Worm (Caenorhabditis elegans) whole organism, L4 larva: Measurements from ENCODE around the gene spc-1.
A peak's percentile ranks its signal among the peaks of the same experiment; 100 is the strongest.

Source experiments
- F37D6.2 ChIP-seq: sonication (generic microtip); optimal IDR thresholded peaks from 2 replicates; lab custom pipeline; 2016; ENCODE audit warnings: mild to moderate bottlenecking, missing genetic modification characterization, missing compliant biosample characterization
- F44E2.7 ChIP-seq: fragments of 200-800 bp; sonication (Bioruptor generic); IDR thresholded peaks from 2 replicates; pipeline ENCODE4 v2.1.2; 2022; ENCODE audit warnings: missing genetic modification characterization, missing compliant biosample characterization
- R02D3.7 ChIP-seq: fragments of 150-350 bp; sonication (generic microtip); optimal IDR thresholded peaks from 3 replicates; lab custom pipeline; 2014; ENCODE audit warnings: missing biosample characterization, missing genetic modification characterization
- T20F7.1 ChIP-seq: fragments of 200-800 bp; sonication (Bioruptor generic); optimal IDR thresholded peaks from 2 replicates; lab custom pipeline; 2018; ENCODE audit warnings: mild to moderate bottlenecking, missing genetic modification characterization, missing compliant biosample characterization
- Y105C5A.15 ChIP-seq: fragments of 200-800 bp; sonication (Bioruptor generic); IDR thresholded peaks from 2 replicates; pipeline ENCODE4 v1.3.6; 2022; ENCODE audit warnings: missing genetic modification characterization, missing compliant biosample characterization
- Y5F2A.4 ChIP-seq: fragments of 200-800 bp; sonication (Bioruptor generic); optimal IDR thresholded peaks from 2 replicates; lab custom pipeline; 2018; ENCODE audit warnings: mild to moderate bottlenecking, missing genetic modification characterization, missing compliant biosample characterization
- Y75B8A.6 ChIP-seq: fragments of 200-800 bp; sonication (Bioruptor generic); IDR thresholded peaks from 2 replicates; pipeline ENCODE4 v1.3.6; 2022; ENCODE audit warnings: missing genetic modification reagents, missing genetic modification characterization, missing compliant biosample characterization
- ZK546.5 ChIP-seq, 2 experiments: sonication (generic microtip); optimal IDR thresholded peaks; 2 replicates each; lab custom pipeline; 2017; ENCODE audit warnings: missing biosample characterization in 2 of 2, missing genetic modification characterization in 2 of 2
- aha-1 ChIP-seq: fragments of 150-350 bp; peaks from one replicate; lab custom pipeline; 2014; ENCODE audit warnings: missing biosample characterization, missing genetic modification characterization
- aly-2 ChIP-seq: sonication (generic microtip); optimal IDR thresholded peaks from 2 replicates; lab custom pipeline; 2018; ENCODE audit warnings: missing biosample characterization, missing genetic modification characterization
- attf-4 ChIP-seq: sonication (generic microtip); optimal IDR thresholded peaks from 3 replicates; lab custom pipeline; 2017; ENCODE audit warnings: missing biosample characterization, missing genetic modification characterization
- ceh-32 ChIP-seq: sonication (generic microtip); optimal IDR thresholded peaks from 2 replicates; lab custom pipeline; 2016; ENCODE audit warnings: mild to moderate bottlenecking, missing genetic modification characterization, missing compliant biosample characterization; ENCODE audit not compliant: poor library complexity
- ces-1 ChIP-seq: fragments of 150-350 bp; sonication (generic microtip); optimal IDR thresholded peaks from 4 replicates; lab custom pipeline; 2014; ENCODE audit warnings: missing biosample characterization, missing genetic modification reagents, missing genetic modification characterization
- cey-2 ChIP-seq: sonication (generic microtip); optimal IDR thresholded peaks from 3 replicates; lab custom pipeline; 2017; ENCODE audit warnings: missing genetic modification characterization, mild to moderate bottlenecking, missing compliant biosample characterization, antibody characterized with exemption, borderline replicate concordance; ENCODE audit not compliant: insufficient read depth
- daf-12 ChIP-seq: fragments of 150-350 bp; optimal IDR thresholded peaks from 2 replicates; lab custom pipeline; 2014; ENCODE audit warnings: missing biosample characterization, missing genetic modification reagents, missing genetic modification characterization
- daf-16 ChIP-seq, 3 experiments: sonication (generic microtip); optimal IDR thresholded peaks; 2 replicates each; lab custom pipeline; 2016 to 2017; ENCODE audit warnings: missing genetic modification characterization in 3 of 3, missing genetic modification reagents in 3 of 3, mild to moderate bottlenecking in 2 of 3, missing compliant biosample characterization in 2 of 3, missing biosample characterization in 1 of 3, moderate library complexity in 1 of 3
- dmd-6 ChIP-seq: fragments of 200-800 bp; sonication (Bioruptor generic); IDR thresholded peaks from 2 replicates; pipeline ENCODE4 v1.3.6; 2022; ENCODE audit warnings: missing genetic modification reagents, missing genetic modification characterization, missing compliant biosample characterization
- dmd-8 ChIP-seq: fragments of 200-800 bp; sonication (Bioruptor generic); IDR thresholded peaks from 2 replicates; pipeline ENCODE4 v1.3.6; 2022; ENCODE audit warnings: missing genetic modification characterization, missing compliant biosample characterization
- dve-1 ChIP-seq: sonication (generic microtip); optimal IDR thresholded peaks from 2 replicates; lab custom pipeline; 2017; ENCODE audit warnings: antibody characterized with exemption, mild to moderate bottlenecking, missing genetic modification characterization, missing compliant biosample characterization; ENCODE audit not compliant: insufficient read depth
- egl-27 ChIP-seq: sonication (generic microtip); optimal IDR thresholded peaks from 3 replicates; lab custom pipeline; 2017; ENCODE audit warnings: missing biosample characterization, missing genetic modification reagents, missing genetic modification characterization
- egl-43 ChIP-seq: fragments of 200-800 bp; sonication (Bioruptor generic); IDR thresholded peaks from 2 replicates; pipeline ENCODE4 v1.3.6; 2022; ENCODE audit warnings: missing genetic modification reagents, missing genetic modification characterization, missing compliant biosample characterization
- hif-1 ChIP-seq, 2 experiments: sonication (generic microtip); optimal IDR thresholded peaks; 2 replicates each; lab custom pipeline; 2016 to 2017; ENCODE audit warnings: missing compliant biosample characterization in 2 of 2, missing genetic modification characterization in 2 of 2, missing genetic modification reagents in 2 of 2, missing genotype in 2 of 2, mild to moderate bottlenecking in 1 of 2
- hlh-11 ChIP-seq: fragments of 200-800 bp; sonication (Bioruptor generic); optimal IDR thresholded peaks from 2 replicates; lab custom pipeline; 2018; ENCODE audit warnings: mild to moderate bottlenecking, missing genetic modification characterization, missing compliant biosample characterization
- hmg-1.1 ChIP-seq: fragments of 200-800 bp; sonication (Bioruptor generic); IDR thresholded peaks from 2 replicates; pipeline ENCODE4 v1.3.6; 2022; ENCODE audit warnings: missing genetic modification reagents, missing genetic modification characterization, missing compliant biosample characterization
- jun-1 ChIP-seq: fragments of 150-350 bp; optimal IDR thresholded peaks from 2 replicates; lab custom pipeline; 2014; ENCODE audit warnings: missing biosample characterization, missing genetic modification reagents, missing genetic modification characterization
- lin-29 ChIP-seq: fragments of 200-800 bp; sonication (Bioruptor generic); IDR thresholded peaks from 2 replicates; pipeline ENCODE4 v1.3.6; 2022; ENCODE audit warnings: missing genetic modification reagents, missing genetic modification characterization, missing compliant biosample characterization
- lsy-2 ChIP-seq, 2 experiments: fragments of 150-350 bp in 1 of 2; sonication (generic microtip) in 1 of 2; optimal IDR thresholded peaks; 2 replicates each; lab custom pipeline; 2014 to 2017; ENCODE audit warnings: missing biosample characterization in 2 of 2, missing genetic modification characterization in 2 of 2
- mdl-1 ChIP-seq, 2 experiments: fragments of 150-350 bp in 1 of 2; sonication (generic microtip) in 1 of 2; optimal IDR thresholded peaks; 2 replicates each; lab custom pipeline; 2014 to 2017; ENCODE audit warnings: missing biosample characterization in 2 of 2, missing genetic modification characterization in 2 of 2
- mep-1 ChIP-seq: fragments of 150-350 bp; sonication (generic microtip); optimal IDR thresholded peaks from 3 replicates; lab custom pipeline; 2014; ENCODE audit warnings: missing biosample characterization, missing genetic modification characterization
- mes-2 ChIP-seq: sonication (generic microtip); optimal IDR thresholded peaks from 2 replicates; lab custom pipeline; 2016; ENCODE audit warnings: missing genotype, mild to moderate bottlenecking, missing genetic modification characterization, missing compliant biosample characterization; ENCODE audit not compliant: poor library complexity, severe bottlenecking
- mxl-2 ChIP-seq: fragments of 200-800 bp; sonication (Bioruptor generic); conservative IDR thresholded peaks from 2 replicates; pipeline ENCODE4 v1.3.6; 2022; ENCODE audit warnings: missing genetic modification reagents, missing genetic modification characterization, missing compliant biosample characterization
- mxl-3 ChIP-seq: fragments of 200-800 bp; sonication (Bioruptor generic); optimal IDR thresholded peaks from 2 replicates; lab custom pipeline; 2018; ENCODE audit warnings: mild to moderate bottlenecking, missing genetic modification characterization, missing compliant biosample characterization
- nhr-111 ChIP-seq: fragments of 200-800 bp; sonication (Bioruptor generic); optimal IDR thresholded peaks from 2 replicates; lab custom pipeline; 2018; ENCODE audit warnings: mild to moderate bottlenecking, missing genetic modification characterization, missing compliant biosample characterization
- nhr-237 ChIP-seq: sonication (generic microtip); optimal IDR thresholded peaks from 2 replicates; lab custom pipeline; 2017; ENCODE audit warnings: missing biosample characterization, missing genetic modification characterization
- nhr-41 ChIP-seq: fragments of 200-800 bp; sonication (Bioruptor generic); IDR thresholded peaks from 2 replicates; pipeline ENCODE4 v1.3.6; 2022; ENCODE audit warnings: missing genetic modification reagents, missing genetic modification characterization, missing compliant biosample characterization
- nhr-6 ChIP-seq: fragments of 150-350 bp; optimal IDR thresholded peaks from 2 replicates; lab custom pipeline; 2014; ENCODE audit warnings: missing biosample characterization, missing genetic modification characterization
- nhr-76 ChIP-seq: fragments of 150-350 bp; optimal IDR thresholded peaks from 2 replicates; lab custom pipeline; 2014; ENCODE audit warnings: missing biosample characterization, missing genetic modification characterization
- nhr-77 ChIP-seq: fragments of 150-350 bp; optimal IDR thresholded peaks from 2 replicates; lab custom pipeline; 2014; ENCODE audit warnings: missing biosample characterization, missing genetic modification characterization
- pha-4 ChIP-seq, 2 experiments: fragments of 150-350 bp in 1 of 2; fragments of 200-800 bp in 1 of 2; sonication (Bioruptor generic) in 1 of 2; IDR thresholded peaks in 1 of 2; optimal IDR thresholded peaks in 1 of 2; 2 replicates each; pipeline versions ENCODE4 v1.3.6 to Lab custom; 2014 to 2022; ENCODE audit warnings: missing genetic modification characterization in 2 of 2, missing genetic modification reagents in 2 of 2, missing biosample characterization in 1 of 2, missing compliant biosample characterization in 1 of 2
- rbr-2 ChIP-seq: sonication (generic microtip); optimal IDR thresholded peaks from 2 replicates; lab custom pipeline; 2016; ENCODE audit warnings: missing genotype, missing genetic modification characterization, missing compliant biosample characterization
- set-16 ChIP-seq: fragments of 200-800 bp; sonication (Bioruptor generic); IDR thresholded peaks from 2 replicates; pipeline ENCODE4 v1.3.6; 2022; ENCODE audit warnings: missing genetic modification reagents, missing genetic modification characterization, missing compliant biosample characterization
- snpc-1.2 ChIP-seq: fragments of 200-800 bp; sonication (Bioruptor generic); IDR thresholded peaks from 2 replicates; pipeline ENCODE4 v1.3.6; 2022; ENCODE audit warnings: missing genetic modification reagents, missing genetic modification characterization, missing compliant biosample characterization
- spr-1 ChIP-seq: sonication (generic microtip); optimal IDR thresholded peaks from 2 replicates; lab custom pipeline; 2016; ENCODE audit warnings: mild to moderate bottlenecking, missing genetic modification characterization, missing compliant biosample characterization
- vab-7 ChIP-seq: fragments of 200-800 bp; sonication (Bioruptor generic); IDR thresholded peaks from 2 replicates; pipeline ENCODE4 v1.3.6; 2022; ENCODE audit warnings: missing genetic modification reagents, missing genetic modification characterization, missing compliant biosample characterization
- zfp-2 ChIP-seq: sonication (generic microtip); optimal IDR thresholded peaks from 2 replicates; lab custom pipeline; 2016; ENCODE audit warnings: mild to moderate bottlenecking, missing genetic modification characterization, missing compliant biosample characterization
- zfp-3 ChIP-seq: fragments of 200-800 bp; sonication (Bioruptor generic); conservative IDR thresholded peaks from 2 replicates; pipeline ENCODE4 v1.3.6; 2022; ENCODE audit warnings: missing genetic modification reagents, missing genetic modification characterization, missing compliant biosample characterization

The spc-1 gene

DNA sequence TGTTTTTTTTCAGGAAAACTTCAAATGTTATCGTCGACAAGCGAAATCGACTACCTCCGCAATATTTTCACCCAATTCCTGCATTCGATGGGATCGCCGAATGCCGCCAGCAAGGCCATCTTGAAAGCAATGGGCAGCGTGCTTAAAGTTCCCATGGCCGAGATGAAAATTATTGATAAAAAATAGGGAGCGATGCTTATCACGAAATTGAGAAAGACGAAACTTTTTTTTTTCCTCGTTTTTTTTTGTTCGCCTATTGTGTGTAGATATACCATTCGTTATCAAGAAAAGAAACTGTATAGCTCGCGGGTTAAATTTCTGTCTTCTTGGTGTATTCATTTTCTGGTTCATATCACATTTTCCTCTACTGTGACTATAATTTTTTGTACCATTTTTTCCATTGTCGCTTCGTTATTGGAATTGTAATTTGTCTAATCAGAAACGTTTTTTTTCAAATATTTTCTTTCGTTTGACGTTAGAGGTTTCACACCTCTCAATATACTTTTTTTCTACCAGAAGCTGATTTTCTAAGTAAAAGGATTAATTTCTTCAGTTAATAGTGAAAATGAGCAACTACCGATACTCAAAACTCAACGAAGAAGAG is 37.2 kb upstream of the spc-1 start, which contains the start of gene syx-6:
Gene syx-6, plus strand, starts transcription at position 554 of the 604 bp plus-strand sequence.
- no peak for TF ChIP-seq set-16
- peak; percentile 67 for TF ChIP-seq aha-1 (tag; lab: Kevin White, UChicago)
- TF ChIP-seq F44E2.7 (GFP tag; lab: Robert Waterston, UW): no peak
- TF ChIP-seq, all 104 proteins: peak for 1

DNA sequence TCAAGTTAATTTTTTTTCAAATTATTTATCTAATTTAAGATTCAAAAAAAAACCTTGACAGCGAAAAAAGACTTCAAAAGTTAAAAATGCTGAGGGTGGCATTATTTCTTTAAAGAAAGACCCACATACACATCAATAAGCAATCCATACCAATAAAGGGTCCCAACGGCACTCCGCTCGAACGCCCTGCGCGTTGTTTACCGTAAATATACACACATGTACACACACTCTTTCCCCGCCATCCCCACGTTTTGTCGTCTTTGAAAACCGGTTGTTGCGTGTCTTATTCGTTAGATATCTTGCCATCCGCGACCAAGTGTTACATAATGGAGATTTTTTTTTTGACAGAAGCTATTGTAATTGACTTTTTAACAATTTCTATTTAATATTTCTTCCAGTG is 32.7 kb upstream of the spc-1 start, which contains the start of gene gcc-1:
Gene gcc-1, plus strand, starts transcription at position 399 of the 400 bp plus-strand sequence.
- TF ChIP-seq nhr-41 (GFP tag; lab: Robert Waterston, UW) (no peak), R02D3.7 (tag; lab: Kevin White, UChicago) (peak; percentile 59), mes-2 (tag; lab: Kevin White, UChicago) (peak; percentile 69), nhr-76 (no peak), zfp-3 (no peak), T20F7.1 (GFP tag; lab: Kevin White, UChicago) (peak; percentile 93), F37D6.2 (no peak), lsy-2 (tag; optimal IDR thresholded peaks at IDR 0.05; lab: Kevin White, UChicago) (peak in 1 of 2 experiments; percentile 47), mxl-2 (GFP tag; lab: Robert Waterston, UW) (no peak), rbr-2 (peak; percentile 35), hif-1 (tag; optimal IDR thresholded peaks at IDR 0.05; lab: Kevin White, UChicago) (peak in 1 of 2 experiments; percentile 17), egl-43 (GFP tag; lab: Robert Waterston, UW) (no peak), zfp-2 (tag; lab: Kevin White, UChicago) (no peak), ceh-32 (tag; lab: Kevin White, UChicago) (no peak), ces-1 (GFP tag; lab: Kevin White, UChicago) (no peak), daf-16 (GFP tag; optimal IDR thresholded peaks at IDR 0.05; lab: Kevin White, UChicago) (no peak), daf-16 (tag; optimal IDR thresholded peaks at IDR 0.05; lab: Kevin White, UChicago) (peak; percentile 10), Y75B8A.6 (GFP tag; lab: Robert Waterston, UW) (no peak), lin-29 (GFP tag; lab: Robert Waterston, UW) (no peak), egl-27 (no peak), aha-1 (tag; lab: Kevin White, UChicago) (peak; percentile 95), dve-1 (tag; lab: Kevin White, UChicago) (peak; percentile 10), hlh-11 (tag; lab: Kevin White, UChicago) (peak; percentile 33), attf-4 (tag; lab: Kevin White, UChicago) (no peak), dmd-8 (GFP tag; lab: Robert Waterston, UW) (no peak), set-16 (no peak), vab-7 (GFP tag; lab: Robert Waterston, UW) (no peak), mep-1 (peak; percentile 49), Y5F2A.4 (GFP tag; lab: Kevin White, UChicago) (no peak), nhr-237 (tag; lab: Kevin White, UChicago) (no peak), dmd-6 (GFP tag; lab: Robert Waterston, UW) (peak; percentile 23; the same call in 1 of the 2 replicates), ZK546.5 (tag; optimal IDR thresholded peaks at IDR 0.05; lab: Kevin White, UChicago) (no peak), cey-2 (tag; lab: Kevin White, UChicago) (no peak), mdl-1 (tag; optimal IDR thresholded peaks at IDR 0.05; lab: Kevin White, UChicago) (peak in 1 of 2 experiments; percentile 45), spr-1 (tag; lab: Kevin White, UChicago) (peak; percentile 0), jun-1 (no peak), daf-12 (tag; lab: Kevin White, UChicago) (no peak), mxl-3 (GFP tag; lab: Kevin White, UChicago) (peak; percentile 96), Y105C5A.15 (GFP tag; lab: Robert Waterston, UW) (no peak), snpc-1.2 (GFP tag; lab: Robert Waterston, UW) (no peak), nhr-77 (tag; lab: Kevin White, UChicago) (no peak), pha-4 (GFP tag; IDR thresholded peaks at IDR 0.05; lab: Robert Waterston, UW) (no peak), pha-4 (tag; optimal IDR thresholded peaks at IDR 0.05; lab: Kevin White, UChicago) (no peak), nhr-6 (tag; lab: Kevin White, UChicago) (no peak), aly-2 (tag; lab: Kevin White, UChicago) (no peak), hmg-1.1 (GFP tag; lab: Robert Waterston, UW) (peak; percentile 64; the same call in 1 of the 2 replicates), nhr-111 (GFP tag; lab: Kevin White, UChicago) (no peak)
